Worm (Caenorhabditis elegans) whole organism, L3 larva: ENCODE measurements around the gene H03E18.1.

ENCODE experiments used
- aly-2 ChIP-seq: fragments of 150-350 bp; optimal IDR thresholded peaks from 2 replicates; lab custom pipeline; 2014; ENCODE audit warnings: missing biosample characterization, missing genetic modification characterization
- daf-12 ChIP-seq: fragments of 150-350 bp; optimal IDR thresholded peaks from 2 replicates; lab custom pipeline; 2014; ENCODE audit warnings: missing biosample characterization, missing genetic modification reagents, missing genetic modification characterization
- elt-3 ChIP-seq, 3 experiments: fragments of 150-350 bp in 1 of 3; sonication (generic microtip) in 2 of 3; optimal IDR thresholded peaks; 2 replicates in 2 of 3; 4 replicates in 1 of 3; lab custom pipeline; 2014 to 2017; ENCODE audit warnings: missing biosample characterization in 3 of 3, missing genetic modification characterization in 3 of 3
- fkh-10 ChIP-seq: sonication (generic microtip); optimal IDR thresholded peaks from 2 replicates; lab custom pipeline; 2017; ENCODE audit warnings: missing biosample characterization, missing genetic modification reagents, missing genetic modification characterization
- fos-1 ChIP-seq: fragments of 150-350 bp; optimal IDR thresholded peaks from 2 replicates; lab custom pipeline; 2014; ENCODE audit warnings: missing biosample characterization, missing genetic modification characterization
- nfya-1 ChIP-seq: sonication (generic microtip); optimal IDR thresholded peaks from 2 replicates; lab custom pipeline; 2017; ENCODE audit warnings: missing genetic modification characterization, mild to moderate bottlenecking, missing compliant biosample characterization, antibody characterized with exemption, moderate library complexity; ENCODE audit not compliant: insufficient read depth
- nhr-67 ChIP-seq: fragments of 150-350 bp; optimal IDR thresholded peaks from 2 replicates; lab custom pipeline; 2014; ENCODE audit warnings: missing biosample characterization, missing genetic modification characterization
- nhr-76 ChIP-seq: fragments of 150-350 bp; sonication (generic microtip); optimal IDR thresholded peaks from 5 replicates; lab custom pipeline; 2014; ENCODE audit warnings: missing biosample characterization, missing genetic modification characterization
- nhr-77 ChIP-seq: fragments of 150-350 bp; optimal IDR thresholded peaks from 2 replicates; lab custom pipeline; 2014; ENCODE audit warnings: missing biosample characterization, missing genetic modification characterization
- unc-39 ChIP-seq: sonication (generic microtip); optimal IDR thresholded peaks from 4 replicates; lab custom pipeline; 2017; ENCODE audit warnings: missing biosample characterization, missing genetic modification characterization
- unc-62 ChIP-seq: fragments of 150-350 bp; sonication (generic microtip); optimal IDR thresholded peaks from 4 replicates; lab custom pipeline; 2014; ENCODE audit warnings: missing biosample characterization, missing genetic modification reagents, missing genetic modification characterization

DNA sequence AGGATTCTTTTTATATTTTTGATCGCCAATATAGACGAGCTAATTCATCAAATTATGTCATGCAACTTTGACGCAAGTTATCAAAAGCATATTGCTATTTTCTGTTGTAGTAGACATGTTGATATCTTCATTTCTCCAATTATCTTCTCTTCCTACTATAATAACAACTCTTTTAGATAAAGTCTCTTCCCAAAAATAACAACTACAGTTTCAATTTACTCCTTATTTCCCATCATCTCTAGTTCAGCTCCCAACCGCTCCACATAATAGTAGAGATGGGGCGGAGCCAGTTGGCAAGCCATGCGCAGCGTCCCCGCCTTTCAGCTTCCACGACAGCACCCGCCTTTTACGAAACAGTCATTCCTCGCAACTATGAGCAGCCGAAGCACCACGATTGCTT, 20.3 kb downstream of the H03E18.1 start, which contains the start of gene flp-5:
- TF ChIP-seq aly-2 (tag; lab: Kevin White, UChicago) (no peak), fkh-10 (GFP tag; lab: Kevin White, UChicago) (no peak), nhr-77 (tag; lab: Kevin White, UChicago) (no peak), unc-39 (tag; lab: Kevin White, UChicago) (no peak), nfya-1 (tag; lab: Kevin White, UChicago) (no peak), elt-3 (tag; optimal IDR thresholded peaks at IDR 0.05; lab: Kevin White, UChicago) (no peak), nhr-67 (tag; lab: Kevin White, UChicago) (no peak), daf-12 (tag; lab: Kevin White, UChicago) (no peak), nhr-76 (tag; lab: Kevin White, UChicago) (no peak), fos-1 (tag; lab: Kevin White, UChicago) (no peak), unc-62 (GFP tag; lab: Kevin White, UChicago) (no peak)
